Fruit fly (Drosophila melanogaster): ENCODE results near the gene Bsg.

DNA sequence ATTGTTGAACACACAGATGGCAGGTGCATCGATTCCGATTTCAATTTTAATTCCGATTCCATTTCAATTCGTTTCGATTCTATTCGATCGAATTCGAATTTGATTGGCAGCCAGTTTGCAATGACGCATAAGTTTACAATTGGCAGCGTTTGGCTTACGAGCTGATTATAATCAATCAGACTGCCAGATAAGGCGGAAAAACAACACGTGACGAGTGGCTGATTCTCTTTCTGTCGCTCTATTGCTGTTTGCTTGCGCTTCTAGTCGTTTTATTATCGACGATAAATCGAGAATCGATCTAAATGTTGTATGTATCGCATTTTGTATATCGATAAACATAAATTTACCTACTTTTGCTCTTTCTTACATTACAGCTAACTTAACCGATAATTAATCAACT is 21.5 kb downstream of the Bsg start:
- TF ChIP-seq pan (optimal IDR thresholded peaks at IDR 0.05) = no peak
- no peak for TF ChIP-seq CG8478 (optimal IDR thresholded peaks at IDR 0.05)
- no peak for TF ChIP-seq EcR (GFP tag; optimal IDR thresholded peaks at IDR 0.05)

Measured in whole organism.